Fruit fly (Drosophila melanogaster) whole organism, embryonic: ENCODE measurements around the gene msd1.

ENCODE experiments used
- Abd-B ChIP-seq: fragments of 200-800 bp; sonication (Bioruptor generic); optimal IDR thresholded peaks from 2 replicates; lab custom pipeline; 2018; ENCODE audit warnings: missing biosample characterization, mild to moderate bottlenecking, missing genetic modification characterization, moderate library complexity
- B-H2 ChIP-seq: fragments of 200-800 bp; sonication (Bioruptor generic); optimal IDR thresholded peaks from 2 replicates; lab custom pipeline; 2018; ENCODE audit warnings: missing biosample characterization, mild to moderate bottlenecking, missing genetic modification characterization
- CG10274 ChIP-seq: fragments of 200-800 bp; sonication (Bioruptor generic); optimal IDR thresholded peaks from 3 replicates; lab custom pipeline; 2017; ENCODE audit warnings: missing biosample characterization, mild to moderate bottlenecking, missing genetic modification characterization
- CG10366 ChIP-seq: fragments of 200-800 bp; sonication (Bioruptor generic); IDR thresholded peaks from 2 replicates; pipeline ENCODE4 v1.3.6; 2022; ENCODE audit warnings: missing biosample characterization, missing genetic modification characterization
- CG11085 ChIP-seq: fragments of 200-800 bp; sonication (Bioruptor generic); IDR thresholded peaks from 2 replicates; pipeline ENCODE4 v1.3.6; 2022; ENCODE audit warnings: missing biosample characterization, missing genetic modification characterization
- CG14014 ChIP-seq: fragments of 200-800 bp; sonication (Bioruptor generic); IDR thresholded peaks from 2 replicates; pipeline ENCODE4 v1.3.6; 2022; ENCODE audit warnings: missing biosample characterization, missing genetic modification characterization
- CG15011 ChIP-seq: fragments of 200-800 bp; sonication (Bioruptor generic); optimal IDR thresholded peaks from 3 replicates; lab custom pipeline; 2018; ENCODE audit warnings: missing biosample characterization, mild to moderate bottlenecking, missing genetic modification characterization
- CG15479 ChIP-seq: fragments of 200-800 bp; sonication (Bioruptor generic); optimal IDR thresholded peaks from 3 replicates; lab custom pipeline; 2019; ENCODE audit warnings: missing biosample characterization, mild to moderate bottlenecking, missing genetic modification characterization, moderate library complexity
- CG15601 ChIP-seq: fragments of 200-800 bp; sonication (Bioruptor generic); optimal IDR thresholded peaks from 3 replicates; lab custom pipeline; 2019; ENCODE audit warnings: missing biosample characterization, mild to moderate bottlenecking, missing genetic modification characterization, moderate library complexity
- CG15696 ChIP-seq: fragments of 200-800 bp; sonication (Bioruptor generic); optimal IDR thresholded peaks from 2 replicates; lab custom pipeline; 2019; ENCODE audit warnings: missing biosample characterization, mild to moderate bottlenecking, missing genetic modification characterization, moderate library complexity
- CG17359 ChIP-seq: fragments of 200-800 bp; sonication (Bioruptor generic); optimal IDR thresholded peaks from 3 replicates; lab custom pipeline; 2018; ENCODE audit warnings: missing biosample characterization, mild to moderate bottlenecking, missing genetic modification characterization, moderate library complexity
- CG17912 ChIP-seq: fragments of 200-800 bp; sonication (Bioruptor generic); optimal IDR thresholded peaks from 2 replicates; lab custom pipeline; 2018; ENCODE audit warnings: missing biosample characterization, mild to moderate bottlenecking, missing genetic modification characterization
- CG2712 ChIP-seq: fragments of 200-800 bp; optimal IDR thresholded peaks from 3 replicates; lab custom pipeline; 2019; ENCODE audit warnings: missing biosample characterization, mild to moderate bottlenecking, missing genetic modification characterization, moderate library complexity
- CG31365 ChIP-seq: fragments of 200-800 bp; sonication (Bioruptor generic); optimal IDR thresholded peaks from 2 replicates; lab custom pipeline; 2018; ENCODE audit warnings: missing biosample characterization, mild to moderate bottlenecking, missing genetic modification characterization
- CG7928 ChIP-seq: fragments of 200-800 bp; sonication (Bioruptor generic); optimal IDR thresholded peaks from 2 replicates; lab custom pipeline; 2017; ENCODE audit warnings: missing biosample characterization, mild to moderate bottlenecking, missing genetic modification characterization
- CG8089 ChIP-seq: fragments of 200-800 bp; sonication (Bioruptor generic); optimal IDR thresholded peaks from 3 replicates; lab custom pipeline; 2016; ENCODE audit warnings: missing biosample characterization, missing genetic modification characterization
- CG8290 ChIP-seq, 3 experiments: fragments of 200-800 bp; sonication (Bioruptor generic); optimal IDR thresholded peaks; 2 replicates each; lab custom pipeline; 2016 to 2019; ENCODE audit warnings: missing biosample characterization in 3 of 3, missing genetic modification characterization in 3 of 3, mild to moderate bottlenecking in 2 of 3, moderate library complexity in 1 of 3
- CG9727 ChIP-seq: fragments of 200-800 bp; sonication (Bioruptor generic); optimal IDR thresholded peaks from 3 replicates; lab custom pipeline; 2017; ENCODE audit warnings: missing biosample characterization, mild to moderate bottlenecking, missing genetic modification characterization
- CG9817 ChIP-seq: fragments of 200-800 bp; sonication (Bioruptor generic); optimal IDR thresholded peaks from 2 replicates; lab custom pipeline; 2018; ENCODE audit warnings: missing biosample characterization, mild to moderate bottlenecking, missing genetic modification characterization, moderate library complexity
- Dfd ChIP-seq, 2 experiments: fragments of >200 bp; optimal IDR thresholded peaks; 2 replicates each; lab custom pipeline; 2017; ENCODE audit warnings: missing biosample characterization in 2 of 2, missing genetic modification characterization in 2 of 2
- Drgx ChIP-seq: fragments of 200-800 bp; sonication (Bioruptor generic); IDR thresholded peaks from 2 replicates; pipeline ENCODE4 v1.3.6; 2022; ENCODE audit warnings: missing biosample characterization, missing genetic modification characterization
- Ets97D ChIP-seq: fragments of 200-800 bp; sonication (Bioruptor generic); optimal IDR thresholded peaks from 3 replicates; lab custom pipeline; 2016; ENCODE audit warnings: missing biosample characterization, missing genetic modification characterization
- Gug ChIP-seq: fragments of 200-800 bp; sonication (Bioruptor generic); IDR thresholded peaks from 4 replicates; pipeline ENCODE4 v1.3.6; 2022; ENCODE audit warnings: missing biosample characterization, missing genetic modification characterization
- HLHmδ ChIP-seq: fragments of 200-800 bp; sonication (Bioruptor generic); optimal IDR thresholded peaks from 2 replicates; lab custom pipeline; 2018; ENCODE audit warnings: missing biosample characterization, mild to moderate bottlenecking, missing genetic modification characterization, moderate library complexity
- Hey ChIP-seq: fragments of 200-800 bp; sonication (Bioruptor generic); optimal IDR thresholded peaks from 3 replicates; lab custom pipeline; 2018; ENCODE audit warnings: missing biosample characterization, mild to moderate bottlenecking, missing genetic modification characterization
- Kr ChIP-seq: fragments of 200-800 bp; sonication (Bioruptor generic); optimal IDR thresholded peaks from 2 replicates; lab custom pipeline; 2017; ENCODE audit warnings: missing biosample characterization, mild to moderate bottlenecking, missing genetic modification characterization
- Meics ChIP-seq: fragments of 200-800 bp; sonication (Bioruptor generic); optimal IDR thresholded peaks from 2 replicates; lab custom pipeline; 2017; ENCODE audit warnings: missing biosample characterization, mild to moderate bottlenecking, missing genetic modification characterization
- Myb ChIP-seq: fragments of 200-800 bp; sonication (Bioruptor generic); optimal IDR thresholded peaks from 2 replicates; lab custom pipeline; 2016; ENCODE audit warnings: missing biosample characterization, missing genetic modification characterization
- NC2β ChIP-seq: fragments of 200-800 bp; sonication (Bioruptor generic); optimal IDR thresholded peaks from 2 replicates; lab custom pipeline; 2016; ENCODE audit warnings: missing biosample characterization, missing genetic modification characterization
- Opbp ChIP-seq: fragments of 200-800 bp; sonication (Bioruptor generic); IDR thresholded peaks from 3 replicates; pipeline ENCODE4 v1.3.6; 2022; ENCODE audit warnings: missing biosample characterization, missing genetic modification characterization; ENCODE audit not compliant: partially characterized antibody
- Optix ChIP-seq: fragments of 200-800 bp; sonication (Bioruptor generic); IDR thresholded peaks from 3 replicates; pipeline ENCODE4 v1.3.6; 2022; ENCODE audit warnings: missing biosample characterization, missing genetic modification characterization
- Pdp1 ChIP-seq, 2 experiments: fragments of 200-800 bp; sonication (Bioruptor generic); optimal IDR thresholded peaks; 3 replicates each; lab custom pipeline; 2016; ENCODE audit warnings: missing biosample characterization in 2 of 2, missing genetic modification characterization in 2 of 2, mild to moderate bottlenecking in 1 of 2, moderate library complexity in 1 of 2
- Sry-β ChIP-seq: fragments of 200-800 bp; sonication (Bioruptor generic); optimal IDR thresholded peaks from 2 replicates; lab custom pipeline; 2018; ENCODE audit warnings: missing biosample characterization, mild to moderate bottlenecking, missing genetic modification characterization, moderate library complexity
- Stat92E ChIP-seq, 3 experiments: fragments of >200 bp in 2 of 3; fragments of 200-800 bp in 1 of 3; sonication (Bioruptor generic) in 1 of 3; optimal IDR thresholded peaks; 2 replicates each; lab custom pipeline; 2017 to 2019; ENCODE audit warnings: missing biosample characterization in 3 of 3, missing genetic modification characterization in 3 of 3, mild to moderate bottlenecking in 1 of 3, moderate library complexity in 1 of 3
- TFAM ChIP-seq: fragments of 200-800 bp; sonication (Bioruptor generic); optimal IDR thresholded peaks from 2 replicates; lab custom pipeline; 2017; ENCODE audit warnings: missing biosample characterization, missing genetic modification characterization, inconsistent platforms
- Vsx1 ChIP-seq: fragments of 200-800 bp; sonication (Bioruptor generic); optimal IDR thresholded peaks from 2 replicates; lab custom pipeline; 2017; ENCODE audit warnings: missing biosample characterization, mild to moderate bottlenecking, missing genetic modification characterization, missing genetic modification reagents
- corto ChIP-seq: fragments of 200-800 bp; sonication (Bioruptor generic); optimal IDR thresholded peaks from 2 replicates; lab custom pipeline; 2016; ENCODE audit warnings: missing biosample characterization, mild to moderate bottlenecking, missing genetic modification characterization, moderate library complexity
- da ChIP-seq: fragments of 200-800 bp; sonication (Bioruptor generic); optimal IDR thresholded peaks from 2 replicates; lab custom pipeline; 2016; ENCODE audit warnings: missing biosample characterization, missing genetic modification characterization
- dmrt99B ChIP-seq: fragments of 200-800 bp; sonication (Bioruptor generic); optimal IDR thresholded peaks from 2 replicates; lab custom pipeline; 2018; ENCODE audit warnings: missing biosample characterization, mild to moderate bottlenecking, missing genetic modification characterization, moderate library complexity
- eyg ChIP-seq: fragments of 200-800 bp; sonication (Bioruptor generic); optimal IDR thresholded peaks from 3 replicates; lab custom pipeline; 2016; ENCODE audit warnings: missing biosample characterization, missing genetic modification characterization
- grau ChIP-seq: fragments of 200-800 bp; optimal IDR thresholded peaks from 3 replicates; lab custom pipeline; 2019; ENCODE audit warnings: missing biosample characterization, mild to moderate bottlenecking, missing genetic modification characterization, moderate library complexity
- pita ChIP-seq: fragments of 200-800 bp; sonication (Bioruptor generic); optimal IDR thresholded peaks from 2 replicates; lab custom pipeline; 2017; ENCODE audit warnings: missing biosample characterization, mild to moderate bottlenecking, missing genetic modification characterization
- pzg ChIP-seq: fragments of 200-800 bp; sonication (Bioruptor generic); optimal IDR thresholded peaks from 3 replicates; lab custom pipeline; 2018; ENCODE audit warnings: missing biosample characterization, mild to moderate bottlenecking, missing genetic modification characterization, moderate library complexity
- sens-2 ChIP-seq: fragments of 200-800 bp; sonication (Bioruptor generic); IDR thresholded peaks from 2 replicates; pipeline ENCODE4 v1.3.6; 2022; ENCODE audit warnings: missing biosample characterization, missing genetic modification characterization
- sna ChIP-seq: fragments of 200-800 bp; sonication (Bioruptor generic); IDR thresholded peaks from 2 replicates; pipeline ENCODE4 v1.3.6; 2022; ENCODE audit warnings: missing biosample characterization, missing genetic modification characterization; ENCODE audit not compliant: partially characterized antibody
- sob ChIP-seq: fragments of 200-800 bp; sonication (Bioruptor generic); IDR thresholded peaks from 2 replicates; pipeline ENCODE4 v1.3.6; 2022; ENCODE audit warnings: missing biosample characterization, missing genetic modification characterization
- tap ChIP-seq: fragments of 200-800 bp; optimal IDR thresholded peaks from 3 replicates; lab custom pipeline; 2019; ENCODE audit warnings: missing biosample characterization, mild to moderate bottlenecking, missing genetic modification characterization, moderate library complexity
- vnd ChIP-seq: fragments of 200-800 bp; sonication (Bioruptor generic); IDR thresholded peaks from 3 replicates; pipeline ENCODE4 v1.3.6; 2022; ENCODE audit warnings: missing biosample characterization, missing genetic modification characterization; ENCODE audit not compliant: partially characterized antibody
- zf30C ChIP-seq: fragments of 200-800 bp; sonication (Bioruptor generic); optimal IDR thresholded peaks from 3 replicates; lab custom pipeline; 2018; ENCODE audit warnings: missing biosample characterization, mild to moderate bottlenecking, missing genetic modification characterization

msd1 gene

DNA sequence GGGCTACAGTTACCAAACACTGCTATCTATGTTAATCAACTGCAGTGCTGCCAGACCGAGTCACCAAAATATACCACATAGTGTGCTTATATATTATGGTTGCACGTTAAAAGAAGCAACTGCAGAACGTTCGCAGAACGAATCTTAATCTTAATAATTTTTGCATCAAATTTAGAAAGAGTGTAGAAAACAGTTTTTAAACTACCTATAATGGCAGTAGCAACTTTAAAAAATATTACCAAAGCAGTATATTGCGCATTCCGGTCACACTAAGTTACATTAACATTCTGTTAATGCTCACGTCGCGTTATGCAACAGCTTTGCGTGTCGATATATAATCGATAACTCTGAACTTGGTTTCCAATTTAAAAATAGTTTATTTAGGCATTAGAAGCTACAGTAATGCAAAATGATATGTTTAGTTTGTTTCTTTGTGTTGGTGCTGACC, 10.6 kb downstream of the msd1 start, which contains the start of gene indra (continued):
- TF ChIP-seq CG11085 (GFP tag; lab: Robert Waterston, UW) (no peak), zf30C (no peak), eyg (GFP tag; lab: Kevin White, UChicago) (peak; percentile 14), NC2β (GFP tag; lab: Kevin White, UChicago) (peak; percentile 67), Drgx (GFP tag; lab: Robert Waterston, UW) (no peak), CG9817 (peak; percentile 59), Meics (GFP tag; lab: Kevin White, UChicago) (no peak), Ets97D (GFP tag; lab: Kevin White, UChicago) (peak; percentile 75), CG15011 (GFP tag; lab: Kevin White, UChicago) (no peak), sna (GFP tag; lab: Robert Waterston, UW) (no peak; the same call in 1 of the 2 replicates), sens-2 (GFP tag; lab: Robert Waterston, UW) (no peak), pita (GFP tag; lab: Kevin White, UChicago) (no peak), sob (GFP tag; lab: Robert Waterston, UW) (0 out of 2 replicates have a peak, but pooled peaks have one; percentile 33), B-H2 (no peak), HLHmδ (GFP tag; lab: Kevin White, UChicago) (no peak), CG17912 (GFP tag; lab: Kevin White, UChicago) (no peak), CG15696 (tag; lab: Kevin White, UChicago) (peak; percentile 56), Abd-B (GFP tag; lab: Kevin White, UChicago) (peak; percentile 22), CG10274 (peak; percentile 7), Opbp (peak; percentile 71; the same call in 2 of the 3 replicates), pzg (GFP tag; lab: Kevin White, UChicago) (peak; percentile 75), CG8089 (peak; percentile 45), TFAM (no peak), CG8290 (GFP tag; optimal IDR thresholded peaks at IDR 0.05; lab: Kevin White, UChicago) (peak; percentile 5), CG8290 (tag; optimal IDR thresholded peaks at IDR 0.05; lab: Kevin White, UChicago) (no peak), CG2712 (tag; lab: Kevin White, UChicago) (no peak), Gug (GFP tag; lab: Robert Waterston, UW) (no peak), Optix (GFP tag; lab: Robert Waterston, UW) (no peak), da (GFP tag; lab: Kevin White, UChicago) (peak; percentile 1), Dfd (GFP tag; optimal IDR thresholded peaks at IDR 0.05; lab: Kevin White, UChicago) (no peak), Sry-β (GFP tag; lab: Kevin White, UChicago) (no peak), CG17359 (tag; lab: Kevin White, UChicago) (peak; percentile 32), CG15601 (tag; lab: Kevin White, UChicago) (peak; percentile 37), CG10366 (GFP tag; lab: Robert Waterston, UW) (no peak), CG31365 (tag; lab: Kevin White, UChicago) (no peak), dmrt99B (tag; lab: Kevin White, UChicago) (no peak), Myb (GFP tag; lab: Kevin White, UChicago) (peak; percentile 71), CG7928 (no peak), Pdp1 (GFP tag; optimal IDR thresholded peaks at IDR 0.05; lab: Kevin White, UChicago) (peak; percentile 52 to 100), CG14014 (GFP tag; lab: Robert Waterston, UW) (peak; percentile 57; the same call in 1 of the 2 replicates), vnd (peak; percentile 46; the same call in 2 of the 3 replicates), tap (tag; lab: Kevin White, UChicago) (no peak), grau (tag; lab: Kevin White, UChicago) (peak; percentile 70), Kr (no peak), CG15479 (GFP tag; lab: Kevin White, UChicago) (peak; percentile 39), Vsx1 (no peak), Hey (tag; lab: Kevin White, UChicago) (no peak), CG9727 (GFP tag; lab: Kevin White, UChicago) (peak; percentile 51), Stat92E (GFP tag; optimal IDR thresholded peaks at IDR 0.05; lab: Kevin White, UChicago) (no peak), corto (GFP tag; lab: Kevin White, UChicago) (no peak)
